Fruit fly (Drosophila melanogaster): ENCODE data around the gene MnM.

Gene MnM

dm6 chr3L:3192912-3193311 lies 14.5 kb upstream of the MnM start, which contains the start of gene Hsp83 (continued):
- TF ChIP-seq MBD-R2 (GFP tag; IDR thresholded peaks at IDR 0.05) (peak; percentile 55; the same call in 1 of the 2 replicates), pnt (GFP tag; optimal IDR thresholded peaks at IDR 0.05) (peak; percentile 30), Meics (GFP tag; optimal IDR thresholded peaks at IDR 0.05) (peak; percentile 99), disco-r (GFP tag; optimal IDR thresholded peaks at IDR 0.05) (peak; percentile 91), usp (GFP tag; optimal IDR thresholded peaks at IDR 0.05) (no peak), CG10543 (GFP tag; optimal IDR thresholded peaks at IDR 0.05) (peak; percentile 100), trem (tag; optimal IDR thresholded peaks at IDR 0.05) (peak; percentile 83), CG8359 (GFP tag; optimal IDR thresholded peaks at IDR 0.05; ENCODE audit: borderline replicate concordance) (peak; percentile 93), ken (GFP tag; IDR thresholded peaks at IDR 0.05) (peak; percentile 92), CG13775 (GFP tag; optimal IDR thresholded peaks at IDR 0.05) (peak; percentile 95), wdn (GFP tag; IDR thresholded peaks at IDR 0.05) (peak; percentile 90), Gsc (GFP tag; IDR thresholded peaks at IDR 0.05) (no peak), Ets97D (GFP tag; optimal IDR thresholded peaks at IDR 0.05) (peak; percentile 100), stwl (tag; optimal IDR thresholded peaks at IDR 0.05) (peak; percentile 85), sr (GFP tag; IDR thresholded peaks at IDR 0.05) (peak; percentile 96), jumu (GFP tag; optimal IDR thresholded peaks at IDR 0.05) (peak; percentile 88), CG8924 (tag; optimal IDR thresholded peaks at IDR 0.05) (peak; percentile 81), tin (GFP tag; optimal IDR thresholded peaks at IDR 0.05) (peak; percentile 88), Fer2 (tag; optimal IDR thresholded peaks at IDR 0.05) (peak; percentile 91), row (GFP tag; IDR thresholded peaks at IDR 0.05) (peak; percentile 10; the same call in 1 of the 3 replicates), Nf-YA (GFP tag; IDR thresholded peaks at IDR 0.05) (peak; percentile 92), hth (optimal IDR thresholded peaks at IDR 0.05) (no peak), CG15479 (GFP tag; optimal IDR thresholded peaks at IDR 0.05) (peak; percentile 53), Atf6 (GFP tag; IDR thresholded peaks at IDR 0.05) (peak; percentile 95), CG11247 (GFP tag; IDR thresholded peaks at IDR 0.05) (peak; percentile 95), CG6272 (GFP tag; IDR thresholded peaks at IDR 0.05) (peak; percentile 56), CG15601 (tag; optimal IDR thresholded peaks at IDR 0.05) (peak; percentile 93), Oaz (GFP tag; IDR thresholded peaks at IDR 0.05) (peak; percentile 85), CG6689 (GFP tag; IDR thresholded peaks at IDR 0.05) (peak; percentile 81), Pdp1 (GFP tag; optimal IDR thresholded peaks at IDR 0.05) (peak; percentile 89), CG11695 (GFP tag; IDR thresholded peaks at IDR 0.05) (peak; percentile 84), CkIIα-i1 (GFP tag; IDR thresholded peaks at IDR 0.05) (peak; percentile 26; the same call in 1 of the 2 replicates), ssp (GFP tag; IDR thresholded peaks at IDR 0.05) (peak; percentile 65), CG14667 (GFP tag; IDR thresholded peaks at IDR 0.05) (peak; percentile 31; the same call in 1 of the 2 replicates), CG6254 (GFP tag; optimal IDR thresholded peaks at IDR 0.05) (peak; percentile 95), Dll (GFP tag; IDR thresholded peaks at IDR 0.05; ENCODE audit: partially characterized antibody) (no peak), CG8765 (GFP tag; IDR thresholded peaks at IDR 0.05) (no peak), al (GFP tag; IDR thresholded peaks at IDR 0.05) (peak; percentile 70), tap (tag; optimal IDR thresholded peaks at IDR 0.05) (peak; percentile 92), CG16815 (GFP tag; optimal IDR thresholded peaks at IDR 0.05) (peak; percentile 79), Dbx (GFP tag; IDR thresholded peaks at IDR 0.05) (peak; percentile 95), CG6765 (GFP tag; optimal IDR thresholded peaks at IDR 0.05) (peak; percentile 100), salm (tag; optimal IDR thresholded peaks at IDR 0.05) (peak; percentile 89), CG7987 (GFP tag; optimal IDR thresholded peaks at IDR 0.05) (peak; percentile 100), knrl (GFP tag; IDR thresholded peaks at IDR 0.05; ENCODE audit: partially characterized antibody) (no peak), maf-S (GFP tag; optimal IDR thresholded peaks at IDR 0.05) (peak; percentile 89), Opbp (GFP tag; IDR thresholded peaks at IDR 0.05; ENCODE audit: partially characterized antibody) (peak; percentile 57; the same call in 2 of the 3 replicates), so (GFP tag; IDR thresholded peaks at IDR 0.05) (peak; percentile 95), zf30C (GFP tag; optimal IDR thresholded peaks at IDR 0.05) (peak; percentile 84), PHDP (tag; optimal IDR thresholded peaks at IDR 0.05) (peak; percentile 98), Ravus (GFP tag; IDR thresholded peaks at IDR 0.05) (peak; percentile 25; the same call in 1 of the 2 replicates)
